Worm (Caenorhabditis elegans) whole organism, L1 larva: ENCODE data around the gene C37C3.2.

Experiments
- C34B4.2 ChIP-seq: sonication (generic microtip); optimal IDR thresholded peaks from 2 replicates; lab custom pipeline; 2017; ENCODE audit warnings: mild to moderate bottlenecking, missing genetic modification characterization, missing compliant biosample characterization
- egl-13 ChIP-seq: sonication (generic microtip); optimal IDR thresholded peaks from 2 replicates; lab custom pipeline; 2016; ENCODE audit warnings: missing genotype, missing genetic modification reagents, missing genetic modification characterization, missing compliant biosample characterization
- elt-3 ChIP-seq, 6 experiments: fragments of 150-350 bp in 1 of 6; sonication (generic microtip); optimal IDR thresholded peaks; 2 replicates each; lab custom pipeline; 2017 to 2018; ENCODE audit warnings: missing biosample characterization in 6 of 6, missing genetic modification characterization in 6 of 6, inconsistent platforms in 1 of 6
- lir-3 ChIP-seq: sonication (generic microtip); optimal IDR thresholded peaks from 2 replicates; lab custom pipeline; 2016; ENCODE audit warnings: mild to moderate bottlenecking, missing genetic modification characterization, moderate library complexity, missing compliant biosample characterization; ENCODE audit not compliant: poor library complexity
- mdl-1 ChIP-seq, 2 experiments: fragments of 150-350 bp; optimal IDR thresholded peaks; 2 replicates each; lab custom pipeline; 2014 to 2017; ENCODE audit warnings: missing biosample characterization in 2 of 2, missing genetic modification characterization in 2 of 2, inconsistent platforms in 1 of 2
- nhr-237 ChIP-seq: fragments of 150-350 bp; optimal IDR thresholded peaks from 2 replicates; lab custom pipeline; 2014; ENCODE audit warnings: missing biosample characterization, missing genetic modification characterization
- pax-3 ChIP-seq: fragments of 200-800 bp; sonication (Bioruptor generic); optimal IDR thresholded peaks from 2 replicates; lab custom pipeline; 2018; ENCODE audit warnings: mild to moderate bottlenecking, missing genetic modification characterization, moderate library complexity, missing compliant biosample characterization

DNA sequence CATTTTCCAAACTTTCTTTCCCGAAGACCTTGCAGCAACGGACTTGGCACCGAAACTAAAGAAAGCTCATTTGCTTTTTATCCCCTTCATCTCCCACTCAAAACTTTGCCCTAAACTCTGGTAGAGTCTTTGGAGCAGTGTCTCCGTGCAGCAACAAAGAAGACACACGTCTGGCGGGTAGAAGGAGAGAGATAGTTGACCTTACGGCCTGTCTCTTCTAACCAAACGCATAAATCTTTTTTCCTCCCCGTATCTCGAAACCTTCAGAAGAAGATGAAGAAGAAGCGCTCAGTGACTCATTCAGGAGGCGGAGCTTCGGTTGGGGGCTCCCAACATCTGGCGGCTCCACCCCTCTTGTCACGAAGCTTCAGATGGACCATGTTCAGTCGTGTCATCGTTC is 29.4 kb upstream of the C37C3.2 start:
- TF ChIP-seq pax-3 (no peak), elt-3 (tag; optimal IDR thresholded peaks at IDR 0.05; lab: Kevin White, UChicago) (no peak), egl-13 (tag; lab: Kevin White, UChicago) (no peak), C34B4.2 (no peak), nhr-237 (tag; lab: Kevin White, UChicago) (no peak), mdl-1 (tag; optimal IDR thresholded peaks at IDR 0.05; lab: Kevin White, UChicago) (no peak), lir-3 (tag; lab: Kevin White, UChicago) (no peak)
